Fruit fly (Drosophila melanogaster) S2 (cell line): Measurements from ENCODE around the gene Prm.

Source experiments
- CG8478 ChIP-seq: fragments of >200 bp; optimal IDR thresholded peaks from 2 replicates; lab custom pipeline; 2018
- CTCF ChIP-seq, 2 experiments: fragments of >200 bp; optimal IDR thresholded peaks; 2 replicates each; lab custom pipeline; 2018

DNA sequence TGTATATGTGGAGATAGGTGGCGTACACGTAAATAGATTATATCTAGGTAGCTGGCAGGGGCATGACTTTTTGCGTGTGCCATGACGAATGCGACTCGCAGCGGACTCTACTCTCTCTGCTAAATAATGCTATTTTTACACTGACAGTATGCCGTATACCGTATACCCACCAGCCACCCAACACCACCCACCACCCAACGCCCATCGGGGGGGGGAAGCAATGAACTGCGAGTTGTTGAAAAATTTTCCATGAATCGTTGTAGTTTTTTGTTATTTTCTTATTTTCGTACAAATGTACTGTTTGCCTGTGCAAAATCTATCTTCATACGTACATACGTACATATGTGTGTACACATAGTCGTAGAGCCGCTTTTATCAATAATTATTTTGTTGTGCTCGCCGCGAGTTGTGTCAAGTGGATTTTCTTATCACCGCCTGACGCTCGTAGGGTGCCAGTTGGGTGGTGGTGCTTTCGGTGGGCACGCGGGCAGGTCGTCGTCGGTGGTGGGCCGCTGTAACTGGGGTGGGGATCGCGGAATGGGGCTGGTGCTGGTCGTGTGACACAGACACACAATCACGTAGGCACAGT, 45.0 kb downstream of the Prm start:
- no peak for TF ChIP-seq CTCF (optimal IDR thresholded peaks at IDR 0.05; lab: Kevin White, UChicago)
- no peak for TF ChIP-seq CG8478
